Worm (Caenorhabditis elegans) whole organism, young adult: ENCODE results near the gene ugt-37.

Experiments used
- T07F8.4 ChIP-seq: sonication (generic microtip); optimal IDR thresholded peaks from 2 replicates; lab custom pipeline; 2016; ENCODE audit warnings: mild to moderate bottlenecking, missing genetic modification characterization, moderate library complexity, missing compliant biosample characterization
- Y95B8A.8 ChIP-seq: fragments of 200-800 bp; sonication (Bioruptor generic); IDR thresholded peaks from 2 replicates; pipeline ENCODE4 v1.3.6; 2022; ENCODE audit warnings: missing genetic modification reagents, missing genetic modification characterization, missing compliant biosample characterization
- attf-6 ChIP-seq: fragments of 200-800 bp; sonication (Bioruptor generic); IDR thresholded peaks from 2 replicates; pipeline ENCODE4 v1.3.6; 2022; ENCODE audit warnings: missing genetic modification reagents, missing genetic modification characterization, missing compliant biosample characterization

DNA sequence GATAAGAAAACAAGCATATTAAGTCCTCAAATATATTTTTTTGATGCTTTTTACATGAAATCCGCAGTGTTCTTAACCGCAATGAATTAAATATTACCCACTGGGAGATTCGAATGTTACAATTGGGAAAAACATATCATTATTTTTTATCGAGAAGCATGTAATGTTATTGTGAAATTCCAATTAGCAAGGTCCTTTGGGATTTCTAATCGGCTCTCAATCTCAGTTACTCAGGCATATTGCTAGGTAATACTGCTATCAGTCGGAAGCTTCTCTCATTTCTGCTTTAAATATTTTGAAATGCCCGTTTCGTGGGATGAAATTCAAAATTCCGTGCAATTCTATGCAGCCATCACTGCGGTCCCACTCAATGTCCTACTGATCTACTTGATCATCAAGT lies 14.3 kb upstream of the ugt-37 start, which contains the start of gene str-204:
- TF ChIP-seq attf-6 (GFP tag; lab: Robert Waterston, UW): no peak
- TF ChIP-seq Y95B8A.8: no peak
- no peak for TF ChIP-seq T07F8.4
